Fruit fly (Drosophila melanogaster): ENCODE results near the gene Arl2.

Gene Arl2

DNA sequence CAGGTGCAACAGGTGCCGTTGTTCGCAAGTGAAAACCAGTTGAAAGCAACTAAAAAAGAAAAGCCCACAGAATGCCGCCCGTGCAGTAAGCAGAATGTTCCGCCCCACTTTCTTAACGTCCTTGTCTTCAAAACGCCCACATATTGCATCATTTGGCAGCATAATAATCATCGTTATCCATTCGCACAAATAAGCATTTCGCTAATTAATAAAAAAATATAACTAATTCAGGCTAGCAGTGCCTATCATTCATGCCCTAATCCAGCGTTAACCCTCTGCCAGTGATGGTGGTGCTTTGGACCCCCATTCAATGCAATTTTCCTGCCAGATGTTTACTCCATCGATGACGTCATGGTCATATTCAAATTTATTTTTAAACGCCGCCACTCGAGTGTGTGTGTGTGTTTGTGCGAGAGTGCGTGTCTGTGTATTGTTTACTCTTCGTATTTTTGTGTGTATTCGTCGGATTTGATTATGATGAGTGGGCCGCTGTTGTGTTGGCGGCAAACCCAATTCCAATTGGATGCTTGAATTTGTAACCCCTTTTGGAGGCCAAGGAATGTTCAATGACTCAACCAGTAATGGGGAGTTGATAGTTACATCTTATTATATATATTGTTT lies 16.6 kb downstream of the Arl2 start:
- peak; percentile 57 for TF ChIP-seq vvl (GFP tag; IDR thresholded peaks at IDR 0.05)
- peak; percentile 18 for TF ChIP-seq CG5180 (GFP tag; optimal IDR thresholded peaks at IDR 0.05)
- TF ChIP-seq CrebB (tag; optimal IDR thresholded peaks at IDR 0.05): peak; percentile 13
- no peak for TF ChIP-seq CG15073 (GFP tag; optimal IDR thresholded peaks at IDR 0.05)
- TF ChIP-seq CG12391 (tag; optimal IDR thresholded peaks at IDR 0.05): no peak
- TF ChIP-seq mirr (GFP tag; optimal IDR thresholded peaks at IDR 0.05): peak; percentile 37
- peak; percentile 77; the same call in 1 of the 2 replicates for TF ChIP-seq CG32767 (GFP tag; IDR thresholded peaks at IDR 0.05)
- TF ChIP-seq Stat92E (GFP tag; optimal IDR thresholded peaks at IDR 0.05): peak in 1 of 3 experiments; percentile 56
- peak; percentile 12 for TF ChIP-seq CG34376 (GFP tag; optimal IDR thresholded peaks at IDR 0.05)
- TF ChIP-seq CG8290 (GFP tag; optimal IDR thresholded peaks at IDR 0.05): no peak
- peak in 1 of 2 experiments; percentile 51 for TF ChIP-seq CG8290 (tag; optimal IDR thresholded peaks at IDR 0.05)
- peak; percentile 2 for TF ChIP-seq Max (GFP tag; optimal IDR thresholded peaks at IDR 0.05)
- no peak for TF ChIP-seq CG15011 (GFP tag; optimal IDR thresholded peaks at IDR 0.05)
- no peak for TF ChIP-seq nom (GFP tag; optimal IDR thresholded peaks at IDR 0.05)
- peak; percentile 29 for TF ChIP-seq scrt (GFP tag; optimal IDR thresholded peaks at IDR 0.05)
- TF ChIP-seq CG33557 (GFP tag; optimal IDR thresholded peaks at IDR 0.05): no peak
- peak; percentile 10 for TF ChIP-seq lab (GFP tag; optimal IDR thresholded peaks at IDR 0.05)
- TF ChIP-seq CG10959 (GFP tag; IDR thresholded peaks at IDR 0.05): no peak
- TF ChIP-seq Ravus (GFP tag; IDR thresholded peaks at IDR 0.05): no peak
- TF ChIP-seq sd (tag; optimal IDR thresholded peaks at IDR 0.05): peak; percentile 83
- TF ChIP-seq slbo (GFP tag; IDR thresholded peaks at IDR 0.05): no peak
- no peak for TF ChIP-seq D (optimal IDR thresholded peaks at IDR 0.05)
- TF ChIP-seq D (GFP tag; optimal IDR thresholded peaks at IDR 0.05): no peak
- TF ChIP-seq sens (GFP tag): peak; percentile 59
- TF ChIP-seq h (optimal IDR thresholded peaks at IDR 0.05): no peak
- peak; percentile 28 for TF ChIP-seq oc (tag; optimal IDR thresholded peaks at IDR 0.05)
- TF ChIP-seq CG16813 (GFP tag; IDR thresholded peaks at IDR 0.05; ENCODE audit: partially characterized antibody): no peak
- TF ChIP-seq tap (tag; optimal IDR thresholded peaks at IDR 0.05): peak; percentile 8
- TF ChIP-seq Fer1 (GFP tag; optimal IDR thresholded peaks at IDR 0.05): peak; percentile 12
- peak; percentile 25 for TF ChIP-seq NfI (GFP tag; optimal IDR thresholded peaks at IDR 0.05)
- TF ChIP-seq twi (tag; optimal IDR thresholded peaks at IDR 0.05): peak; percentile 72
- peak; percentile 2 for TF ChIP-seq CG13894 (tag; optimal IDR thresholded peaks at IDR 0.05)
- TF ChIP-seq Deaf1 (tag; optimal IDR thresholded peaks at IDR 0.05): peak; percentile 69
- TF ChIP-seq Nf-YB (GFP tag; optimal IDR thresholded peaks at IDR 0.05): peak; percentile 45
- peak; percentile 27 for TF ChIP-seq B-H2 (GFP tag; optimal IDR thresholded peaks at IDR 0.05)
- TF ChIP-seq Atf3 (GFP tag; optimal IDR thresholded peaks at IDR 0.05): peak; percentile 40
- no peak for TF ChIP-seq pum (GFP tag; optimal IDR thresholded peaks at IDR 0.05)
- TF ChIP-seq Optix (GFP tag; IDR thresholded peaks at IDR 0.05): no peak
- no peak for TF ChIP-seq pan (optimal IDR thresholded peaks at IDR 0.05)
- peak in 1 of 2 experiments; percentile 35 for TF ChIP-seq pan (GFP tag; optimal IDR thresholded peaks at IDR 0.05 in 1 of 2, IDR thresholded peaks at IDR 0.05 in 1 of 2)
- peak; percentile 2 for TF ChIP-seq Elba2 (GFP tag; optimal IDR thresholded peaks at IDR 0.05)
- TF ChIP-seq CG18599 (GFP tag; optimal IDR thresholded peaks at IDR 0.05): peak; percentile 5
- no peak for TF ChIP-seq phol (tag; optimal IDR thresholded peaks at IDR 0.05)
- peak; percentile 89 for TF ChIP-seq BtbVII (GFP tag; optimal IDR thresholded peaks at IDR 0.05)
- no peak for TF ChIP-seq chm (GFP tag; IDR thresholded peaks at IDR 0.05)
- TF ChIP-seq CG11560 (tag; IDR thresholded peaks at IDR 0.05): no peak
- peak in 1 of 2 experiments; percentile 83 for TF ChIP-seq insv (GFP tag; optimal IDR thresholded peaks at IDR 0.05)
- TF ChIP-seq ttk (GFP tag; IDR thresholded peaks at IDR 0.05): no peak
- peak; percentile 20 for TF ChIP-seq kay (GFP tag; optimal IDR thresholded peaks at IDR 0.05)
- TF ChIP-seq chinmo (GFP tag; IDR thresholded peaks at IDR 0.05; ENCODE audit: partially characterized antibody): peak; percentile 85; the same call in 2 of the 4 replicates

Data from whole organism, embryonic.